Fruit fly (Drosophila melanogaster) Kc167 (cell line): Measurements from ENCODE around the gene CG14182.

Source experiments
- Myc ChIP-seq: fragments of >200 bp; optimal IDR thresholded peaks from 2 replicates; lab custom pipeline; 2017; ENCODE audit warnings: missing external identifiers
- Sin3A ChIP-seq: fragments of >200 bp; optimal IDR thresholded peaks from 2 replicates; lab custom pipeline; 2018; ENCODE audit warnings: missing external identifiers
- h ChIP-seq: fragments of >200 bp; optimal IDR thresholded peaks from 3 replicates; lab custom pipeline; 2018; ENCODE audit warnings: missing external identifiers
- insv ChIP-seq: fragments of >200 bp; optimal IDR thresholded peaks from 3 replicates; lab custom pipeline; 2018; ENCODE audit warnings: missing external identifiers
- psq ChIP-seq: fragments of >200 bp; optimal IDR thresholded peaks from 2 replicates; lab custom pipeline; 2017; ENCODE audit warnings: missing external identifiers
- ttk ChIP-seq: sonication (Bioruptor generic); optimal IDR thresholded peaks from 2 replicates; lab custom pipeline; 2017; ENCODE audit warnings: missing external identifiers

The CG14182 gene

dm6 chr3L:19994015-19994414 is 14.4 kb upstream of the CG14182 start:
- TF ChIP-seq h (no peak), psq (lab: Kevin White, UChicago) (no peak), insv (lab: Kevin White, UChicago) (no peak), Sin3A (no peak), ttk (lab: Kevin White, UChicago) (no peak), Myc (no peak)

- TF ChIP-seq Myc = no peak
- TF ChIP-seq insv (lab: Kevin White, UChicago) = no peak
- TF ChIP-seq psq (lab: Kevin White, UChicago) = no peak
- TF ChIP-seq ttk (lab: Kevin White, UChicago) = no peak
- TF ChIP-seq h = no peak
- TF ChIP-seq Sin3A = no peak
Measured at dm6 chr3L:19991714-19992231, 12.2 kb upstream of the CG14182 start, which contains the start of the genes CG7646 and Nca. Gene CG7646 (plus strand): TSS chr3L:19991887. Gene Nca (plus strand): TSS chr3L:19991887.

- no peak for TF ChIP-seq Myc
- no peak for TF ChIP-seq Sin3A
- TF ChIP-seq insv (lab: Kevin White, UChicago) = no peak
- no peak for TF ChIP-seq ttk (lab: Kevin White, UChicago)
- no peak for TF ChIP-seq psq (lab: Kevin White, UChicago)
- no peak for TF ChIP-seq h
Measured at dm6 chr3L:19991120-19991519, 11.5 kb upstream of the CG14182 start, which contains the start of gene fln. Gene fln (minus strand): TSS chr3L:19991220.

dm6 chr3L:19988891-19989290 is 9.3 kb upstream of the CG14182 start, which contains the start of gene Csas:
Gene Csas (minus strand): TSS chr3L:19988991.
- no peak for TF ChIP-seq insv (lab: Kevin White, UChicago)
- no peak for TF ChIP-seq Myc
- TF ChIP-seq psq (lab: Kevin White, UChicago) = no peak
- no peak for TF ChIP-seq h
- TF ChIP-seq Sin3A = no peak
- TF ChIP-seq ttk (lab: Kevin White, UChicago) = no peak

dm6 chr3L:19985768-19986167 is 6.2 kb upstream of the CG14182 start, which contains the start of the genes hale and schuy:
Gene hale (minus strand): TSS chr3L:19985868.
Gene schuy (plus strand): TSS chr3L:19986093.
- TF ChIP-seq psq (lab: Kevin White, UChicago) (no peak), ttk (lab: Kevin White, UChicago) (no peak), insv (lab: Kevin White, UChicago) (no peak), h (no peak), Sin3A (no peak), Myc (no peak)

- TF ChIP-seq Sin3A (no peak), Myc (no peak), insv (lab: Kevin White, UChicago) (no peak), h (no peak), ttk (lab: Kevin White, UChicago) (no peak), psq (lab: Kevin White, UChicago) (no peak)
Measured at dm6 chr3L:19981385-19981784, 1.8 kb upstream of the CG14182 start, which contains the start of gene CG17732. Gene CG17732 (plus strand): TSS chr3L:19981685.

dm6 chr3L:19978088-19978487 is 1.5 kb downstream of the CG14182 start:
- no peak for TF ChIP-seq h
- no peak for TF ChIP-seq Myc
- TF ChIP-seq insv (lab: Kevin White, UChicago) = no peak
- no peak for TF ChIP-seq psq (lab: Kevin White, UChicago)
- TF ChIP-seq Sin3A = no peak
- TF ChIP-seq ttk (lab: Kevin White, UChicago) = no peak

dm6 chr3L:19968725-19969598 is 10.7 kb downstream of the CG14182 start:
- no peak for TF ChIP-seq insv (lab: Kevin White, UChicago)
- no peak for TF ChIP-seq Sin3A
- TF ChIP-seq Myc = no peak
- no peak for TF ChIP-seq psq (lab: Kevin White, UChicago)
- TF ChIP-seq h = no peak
- TF ChIP-seq ttk (lab: Kevin White, UChicago) = no peak

dm6 chr3L:19961805-19962204 is 17.8 kb downstream of the CG14182 start:
- no peak for TF ChIP-seq h
- TF ChIP-seq Sin3A = no peak
- TF ChIP-seq ttk (lab: Kevin White, UChicago) = no peak
- no peak for TF ChIP-seq psq (lab: Kevin White, UChicago)
- no peak for TF ChIP-seq Myc
- TF ChIP-seq insv (lab: Kevin White, UChicago) = no peak

dm6 chr3L:19955699-19956098 is 23.9 kb downstream of the CG14182 start, which contains the start of gene CG42263:
Gene CG42263 (minus strand): TSS chr3L:19955799.
- TF ChIP-seq h (no peak), insv (lab: Kevin White, UChicago) (no peak), psq (lab: Kevin White, UChicago) (no peak), Myc (no peak), Sin3A (no peak), ttk (lab: Kevin White, UChicago) (no peak)

- no peak for TF ChIP-seq ttk (lab: Kevin White, UChicago)
- TF ChIP-seq insv (lab: Kevin White, UChicago) = no peak
- no peak for TF ChIP-seq Sin3A
- no peak for TF ChIP-seq Myc
- TF ChIP-seq h = no peak
- no peak for TF ChIP-seq psq (lab: Kevin White, UChicago)
Measured at dm6 chr3L:19954426-19954825, 25.2 kb downstream of the CG14182 start, which contains the start of gene CG42654. Gene CG42654 (minus strand): TSS chr3L:19954526.

- TF ChIP-seq ttk (lab: Kevin White, UChicago) (no peak), psq (lab: Kevin White, UChicago) (no peak), Myc (no peak), insv (lab: Kevin White, UChicago) (no peak), h (no peak), Sin3A (no peak)
Measured at dm6 chr3L:19953612-19954011, 26.0 kb downstream of the CG14182 start, which contains the start of gene CG42655. Gene CG42655 (minus strand): TSS chr3L:19953712.
